Worm (Caenorhabditis elegans) whole organism, young adult: ENCODE measurements around the gene F42G4.2.

ENCODE experiments used
- F57C9.4 ChIP-seq: sonication (generic microtip); optimal IDR thresholded peaks from 2 replicates; lab custom pipeline; 2017; ENCODE audit warnings: mild to moderate bottlenecking, missing genetic modification characterization, missing compliant biosample characterization
- Y53F4B.3 ChIP-seq: fragments of 200-800 bp; sonication (Bioruptor generic); IDR thresholded peaks from 2 replicates; pipeline ENCODE4 v1.3.6; 2022; ENCODE audit warnings: missing genetic modification reagents, missing genetic modification characterization, missing compliant biosample characterization
- ama-1 ChIP-seq, 3 experiments: fragments of 150-350 bp in 1 of 3; sonication (generic microtip) in 2 of 3; optimal IDR thresholded peaks; 2 replicates each; lab custom pipeline; 2014 to 2018; ENCODE audit warnings: missing biosample characterization in 2 of 3, missing genetic modification characterization in 2 of 3, missing genetic modification reagents in 2 of 3
- dox-1 ChIP-seq: fragments of 200-800 bp; sonication (Bioruptor generic); IDR thresholded peaks from 2 replicates; pipeline ENCODE4 v1.3.6; 2022; ENCODE audit warnings: missing genetic modification reagents, missing genetic modification characterization, missing compliant biosample characterization
- madf-3 ChIP-seq: fragments of 200-800 bp; sonication (Bioruptor generic); IDR thresholded peaks from 2 replicates; pipeline ENCODE4 v1.3.6; 2022; ENCODE audit warnings: missing genetic modification reagents, missing genetic modification characterization, missing compliant biosample characterization
- nhr-179 ChIP-seq: sonication (generic microtip); optimal IDR thresholded peaks from 2 replicates; lab custom pipeline; 2016; ENCODE audit warnings: mild to moderate bottlenecking, missing genetic modification characterization, missing compliant biosample characterization
- zim-3 ChIP-seq: sonication (generic microtip); optimal IDR thresholded peaks from 2 replicates; lab custom pipeline; 2017; ENCODE audit warnings: mild to moderate bottlenecking, missing genetic modification characterization, moderate library complexity, missing compliant biosample characterization

- TF ChIP-seq Y53F4B.3 (GFP tag; lab: Robert Waterston, UW) (no peak), madf-3 (GFP tag; lab: Robert Waterston, UW) (no peak), dox-1 (GFP tag; lab: Robert Waterston, UW) (peak; percentile 10; the same call in 1 of the 2 replicates), nhr-179 (no peak), F57C9.4 (tag; lab: Kevin White, UChicago) (no peak), zim-3 (tag; lab: Kevin White, UChicago) (no peak), ama-1 (optimal IDR thresholded peaks at IDR 0.05; lab: Kevin White, UChicago) (no peak), ama-1 (GFP tag; optimal IDR thresholded peaks at IDR 0.05; lab: Kevin White, UChicago) (no peak)
Observed at ce11 chrII:13077746-13078145, 30.0 kb downstream of the F42G4.2 start.
